Fruit fly (Drosophila melanogaster): ENCODE measurements around the gene CG17028.
A peak's percentile ranks its signal among the peaks of the same experiment; 100 is the strongest.

dm6 chr3L:15977565-15977964 is 759 bp upstream of the CG17028 start:
- TF ChIP-seq Dfd (GFP tag; optimal IDR thresholded peaks at IDR 0.05) = no peak
- no peak for TF ChIP-seq jim (GFP tag; optimal IDR thresholded peaks at IDR 0.05)
- TF ChIP-seq OdsH (GFP tag; optimal IDR thresholded peaks at IDR 0.05) = peak; percentile 87
- TF ChIP-seq h (GFP tag; optimal IDR thresholded peaks at IDR 0.05) = peak; percentile 93
- peak; percentile 63 for TF ChIP-seq psq (GFP tag; optimal IDR thresholded peaks at IDR 0.05)
- TF ChIP-seq fru (GFP tag; optimal IDR thresholded peaks at IDR 0.05) = peak; percentile 79
- no peak for TF ChIP-seq usp (GFP tag; optimal IDR thresholded peaks at IDR 0.05)
- TF ChIP-seq Abd-B (GFP tag; optimal IDR thresholded peaks at IDR 0.05) = no peak
